Fruit fly (Drosophila melanogaster) whole organism, wandering third instar larva: Measurements from ENCODE around the gene CG9673.
A peak's percentile ranks its signal among the peaks of the same experiment; 100 is the strongest.

ENCODE experiments used
- Abd-B ChIP-seq: fragments of >200 bp; optimal IDR thresholded peaks from 2 replicates; lab custom pipeline; 2017; ENCODE audit warnings: missing biosample characterization, missing genetic modification characterization
- CG9705 ChIP-seq: fragments of 200-800 bp; sonication (Bioruptor generic); optimal IDR thresholded peaks from 2 replicates; lab custom pipeline; 2018; ENCODE audit warnings: missing biosample characterization, mild to moderate bottlenecking, missing genetic modification characterization
- Dfd ChIP-seq: fragments of >200 bp; optimal IDR thresholded peaks from 2 replicates; lab custom pipeline; 2017; ENCODE audit warnings: missing biosample characterization, missing genetic modification characterization
- Dif ChIP-seq: fragments of 200-275, 200-300 bp; sonication (Bioruptor generic); optimal IDR thresholded peaks from 2 replicates; lab custom pipeline; 2018; ENCODE audit warnings: missing biosample characterization, missing genetic modification characterization; ENCODE audit not compliant: partially characterized antibody
- GATAd ChIP-seq: sonication (Bioruptor generic); optimal IDR thresholded peaks from 2 replicates; lab custom pipeline; 2016; ENCODE audit warnings: missing biosample characterization, missing genetic modification characterization
- HLH106 ChIP-seq: fragments of 200-800 bp; optimal IDR thresholded peaks from 3 replicates; lab custom pipeline; 2019; ENCODE audit warnings: missing biosample characterization, mild to moderate bottlenecking, missing genetic modification characterization, moderate library complexity
- Hnf4 ChIP-seq: fragments of 200-800 bp; sonication (Bioruptor generic); optimal IDR thresholded peaks from 2 replicates; lab custom pipeline; 2016; ENCODE audit warnings: missing biosample characterization, mild to moderate bottlenecking, missing genetic modification characterization
- Hr78 ChIP-seq: fragments of >200 bp; optimal IDR thresholded peaks from 2 replicates; lab custom pipeline; 2017; ENCODE audit warnings: missing biosample characterization, missing genetic modification characterization
- Jra ChIP-seq: sonication (Bioruptor generic); optimal IDR thresholded peaks from 2 replicates; lab custom pipeline; 2016; ENCODE audit warnings: missing biosample characterization, missing genetic modification characterization
- Mio ChIP-seq: sonication (Bioruptor generic); optimal IDR thresholded peaks from 2 replicates; lab custom pipeline; 2016; ENCODE audit warnings: missing biosample characterization, missing genetic modification characterization
- Myc ChIP-seq: fragments of >200 bp; optimal IDR thresholded peaks from 2 replicates; lab custom pipeline; 2017
- N ChIP-seq: fragments of >200 bp; optimal IDR thresholded peaks from 2 replicates; lab custom pipeline; 2018; ENCODE audit warnings: missing biosample characterization, missing external identifiers, missing genetic modification characterization
- OdsH ChIP-seq: fragments of 200-800 bp; sonication (Bioruptor generic); optimal IDR thresholded peaks from 2 replicates; lab custom pipeline; 2016; ENCODE audit warnings: missing biosample characterization, mild to moderate bottlenecking, missing genetic modification characterization
- Rel ChIP-seq, 2 experiments: fragments of 200-800 bp; sonication (Bioruptor generic) in 1 of 2; optimal IDR thresholded peaks; 2 replicates in 1 of 2; 3 replicates in 1 of 2; lab custom pipeline; 2016 to 2019; ENCODE audit warnings: mild to moderate bottlenecking in 2 of 2, missing biosample characterization in 2 of 2, missing genetic modification characterization in 2 of 2, moderate library complexity in 1 of 2
- Sp1 ChIP-seq: fragments of 200-800 bp; sonication (Bioruptor generic); optimal IDR thresholded peaks from 3 replicates; lab custom pipeline; 2019; ENCODE audit warnings: missing biosample characterization, mild to moderate bottlenecking, missing genetic modification characterization, moderate library complexity
- Vsx2 ChIP-seq: fragments of 200-300, 225-300 bp; sonication (Bioruptor generic); optimal IDR thresholded peaks from 2 replicates; lab custom pipeline; 2018; ENCODE audit warnings: missing biosample characterization, missing genetic modification characterization; ENCODE audit not compliant: partially characterized antibody
- br ChIP-seq: fragments of 200-800 bp; sonication (Bioruptor generic); optimal IDR thresholded peaks from 2 replicates; lab custom pipeline; 2016; ENCODE audit warnings: missing biosample characterization, missing genetic modification characterization
- dmrt93B ChIP-seq: fragments of 200-800 bp; sonication (Bioruptor generic); optimal IDR thresholded peaks from 2 replicates; lab custom pipeline; 2018; ENCODE audit warnings: missing biosample characterization, mild to moderate bottlenecking, missing genetic modification characterization
- dsf ChIP-seq: sonication (Bioruptor generic); optimal IDR thresholded peaks from 2 replicates; lab custom pipeline; 2016; ENCODE audit warnings: missing biosample characterization, missing genetic modification characterization, borderline replicate concordance
- foxo ChIP-seq, 2 experiments: fragments of 200-800 bp; sonication (Bioruptor generic); optimal IDR thresholded peaks; 2 replicates in 1 of 2; 3 replicates in 1 of 2; lab custom pipeline; 2016 to 2017; ENCODE audit warnings: missing biosample characterization in 2 of 2, missing genetic modification characterization in 2 of 2
- jim ChIP-seq: fragments of 175-275, 200-325 bp; sonication (Bioruptor generic); optimal IDR thresholded peaks from 2 replicates; lab custom pipeline; 2016; ENCODE audit warnings: missing biosample characterization, mild to moderate bottlenecking, missing genetic modification characterization
- lola ChIP-seq: fragments of >200 bp; optimal IDR thresholded peaks from 2 replicates; lab custom pipeline; 2017; ENCODE audit warnings: missing biosample characterization, missing genetic modification characterization
- pan ChIP-seq: fragments of >200 bp; optimal IDR thresholded peaks from 2 replicates; lab custom pipeline; 2017
- psq ChIP-seq: fragments of 200-800 bp; sonication (Bioruptor generic); optimal IDR thresholded peaks from 3 replicates; lab custom pipeline; 2017; ENCODE audit warnings: missing biosample characterization, mild to moderate bottlenecking, missing genetic modification characterization, moderate library complexity
- rgr ChIP-seq: fragments of 200-800 bp; sonication (Bioruptor generic); optimal IDR thresholded peaks from 3 replicates; lab custom pipeline; 2016; ENCODE audit warnings: missing biosample characterization, mild to moderate bottlenecking, missing genetic modification characterization
- sage ChIP-seq: fragments of 200-800 bp; sonication (Bioruptor generic); optimal IDR thresholded peaks from 2 replicates; lab custom pipeline; 2016; ENCODE audit warnings: missing biosample characterization, mild to moderate bottlenecking, missing genetic modification characterization
- sv ChIP-seq: fragments of 200-800 bp; sonication (Bioruptor generic); optimal IDR thresholded peaks from 3 replicates; lab custom pipeline; 2016; ENCODE audit warnings: missing biosample characterization, missing genetic modification characterization
- tai ChIP-seq: sonication (Bioruptor generic); optimal IDR thresholded peaks from 2 replicates; lab custom pipeline; 2016; ENCODE audit warnings: missing biosample characterization, missing genetic modification characterization
- usp ChIP-seq: fragments of >200 bp; optimal IDR thresholded peaks from 2 replicates; lab custom pipeline; 2017; ENCODE audit warnings: missing biosample characterization, missing genetic modification characterization
- woc ChIP-seq: sonication (Bioruptor generic); optimal IDR thresholded peaks from 2 replicates; lab custom pipeline; 2016; ENCODE audit warnings: missing biosample characterization, mild to moderate bottlenecking, missing genetic modification characterization

CG9673 gene

dm6 chrX:16689966-16690365 lies 13.7 kb downstream of the CG9673 start:
- no peak for TF ChIP-seq GATAd (GFP tag; lab: Kevin White, UChicago)
- TF ChIP-seq woc = no peak
- no peak for TF ChIP-seq usp (GFP tag; lab: Kevin White, UChicago)
- TF ChIP-seq OdsH (GFP tag; lab: Kevin White, UChicago) = no peak
- no peak for TF ChIP-seq Hnf4 (GFP tag; lab: Kevin White, UChicago)
- no peak for TF ChIP-seq Mio
- TF ChIP-seq Dfd (GFP tag; lab: Kevin White, UChicago) = no peak
- no peak for TF ChIP-seq CG9705 (GFP tag; lab: Kevin White, UChicago)
- TF ChIP-seq sv (GFP tag; lab: Kevin White, UChicago) = no peak
- no peak for TF ChIP-seq jim
- no peak for TF ChIP-seq Abd-B (GFP tag; lab: Kevin White, UChicago)

- TF ChIP-seq tai (GFP tag; lab: Kevin White, UChicago) (no peak), psq (GFP tag; lab: Kevin White, UChicago) (no peak), Abd-B (GFP tag; lab: Kevin White, UChicago) (no peak), pan (no peak), woc (no peak), usp (GFP tag; lab: Kevin White, UChicago) (no peak), Hr78 (no peak), Sp1 (GFP tag; lab: Kevin White, UChicago) (no peak), sage (GFP tag; lab: Kevin White, UChicago) (no peak), rgr (GFP tag; lab: Kevin White, UChicago) (no peak), GATAd (GFP tag; lab: Kevin White, UChicago) (no peak), br (GFP tag; lab: Kevin White, UChicago) (no peak), N (GFP tag; lab: Kevin White, UChicago) (no peak), Dif (no peak), dsf (GFP tag; lab: Kevin White, UChicago) (no peak), Vsx2 (GFP tag; lab: Kevin White, UChicago) (no peak), Myc (lab: Kevin White, UChicago) (no peak)
Measured at dm6 chrX:16689339-16689738, 14.3 kb downstream of the CG9673 start.

DNA sequence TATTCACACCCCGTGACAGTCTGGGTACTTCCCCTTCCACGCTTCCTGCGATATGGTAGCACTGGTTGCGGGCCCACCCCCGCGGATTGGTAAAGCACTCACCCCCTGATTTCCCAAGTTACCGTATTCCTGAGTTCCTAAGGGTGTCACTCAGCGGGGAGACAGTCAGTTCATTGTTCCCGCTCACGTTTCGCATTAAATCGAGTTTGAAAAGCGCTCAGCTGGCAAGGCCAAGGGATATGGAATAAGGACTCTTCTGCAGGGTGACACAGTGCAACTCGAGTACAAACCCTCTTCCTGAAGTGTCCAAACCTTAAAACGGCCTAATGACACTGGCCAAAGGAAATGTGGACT lies 15.6 kb downstream of the CG9673 start:
- no peak for TF ChIP-seq lola
- no peak for TF ChIP-seq Rel (GFP tag; optimal IDR thresholded peaks at IDR 0.05; lab: Kevin White, UChicago)
- peak; percentile 50 for TF ChIP-seq Rel (tag; optimal IDR thresholded peaks at IDR 0.05; lab: Kevin White, UChicago)
- no peak for TF ChIP-seq HLH106 (tag; lab: Kevin White, UChicago)
- no peak for TF ChIP-seq jim
- TF ChIP-seq, all 38 proteins: peak for 1

dm6 chrX:16687400-16688105 lies 16.1 kb downstream of the CG9673 start:
- TF ChIP-seq br (GFP tag; lab: Kevin White, UChicago) = no peak
- TF ChIP-seq sage (GFP tag; lab: Kevin White, UChicago) = no peak

dm6 chrX:16683765-16684164 lies 19.9 kb downstream of the CG9673 start, which contains the start of gene Axs:
Gene Axs (minus strand): TSS chrX:16683895.
- TF ChIP-seq HLH106 (tag; lab: Kevin White, UChicago) (no peak), rgr (GFP tag; lab: Kevin White, UChicago) (no peak), pan (no peak), Jra (GFP tag; lab: Kevin White, UChicago) (peak; percentile 55), Dif (peak; percentile 6), foxo (GFP tag; optimal IDR thresholded peaks at IDR 0.05; lab: Kevin White, UChicago) (peak in 1 of 2 experiments; percentile 5), N (GFP tag; lab: Kevin White, UChicago) (peak; percentile 56), Myc (lab: Kevin White, UChicago) (peak; percentile 75), Rel (GFP tag; optimal IDR thresholded peaks at IDR 0.05; lab: Kevin White, UChicago) (no peak), Rel (tag; optimal IDR thresholded peaks at IDR 0.05; lab: Kevin White, UChicago) (no peak), dmrt93B (no peak)
